Worm (Caenorhabditis elegans) whole organism, L1 larva: ENCODE data around the gene col-68.

ENCODE experiments used
- ama-1 ChIP-seq: fragments of 150-350 bp; optimal IDR thresholded peaks from 2 replicates; lab custom pipeline; 2014
- blmp-1 ChIP-seq: fragments of 150-350 bp; optimal IDR thresholded peaks from 2 replicates; lab custom pipeline; 2014; ENCODE audit warnings: missing biosample characterization, missing genetic modification characterization
- ceh-82 ChIP-seq, 3 experiments: fragments of 150-350 bp in 1 of 3; sonication (generic microtip) in 2 of 3; optimal IDR thresholded peaks; 2 replicates each; lab custom pipeline; 2014 to 2017; ENCODE audit warnings: missing biosample characterization in 3 of 3, missing genetic modification characterization in 3 of 3
- efl-3 ChIP-seq: fragments of 200-800 bp; sonication (Bioruptor generic); optimal IDR thresholded peaks from 2 replicates; lab custom pipeline; 2018; ENCODE audit warnings: mild to moderate bottlenecking, missing genetic modification characterization, missing compliant biosample characterization
- fkh-8 ChIP-seq: sonication (generic microtip); optimal IDR thresholded peaks from 2 replicates; lab custom pipeline; 2016; ENCODE audit warnings: mild to moderate bottlenecking, missing genetic modification characterization, missing compliant biosample characterization
- irx-1 ChIP-seq: sonication (generic microtip); optimal IDR thresholded peaks from 2 replicates; lab custom pipeline; 2016; ENCODE audit warnings: missing genetic modification characterization, missing compliant biosample characterization
- nhr-20 ChIP-seq: sonication (generic microtip); optimal IDR thresholded peaks from 2 replicates; lab custom pipeline; 2016; ENCODE audit warnings: mild to moderate bottlenecking, missing genetic modification characterization, missing compliant biosample characterization
- pag-3 ChIP-seq: sonication (generic microtip); optimal IDR thresholded peaks from 2 replicates; lab custom pipeline; 2017; ENCODE audit warnings: missing genetic modification characterization, mild to moderate bottlenecking, missing compliant biosample characterization, antibody characterized with exemption, borderline replicate concordance; ENCODE audit not compliant: insufficient read depth
- pqm-1 ChIP-seq: sonication (generic microtip); optimal IDR thresholded peaks from 3 replicates; lab custom pipeline; 2017; ENCODE audit warnings: missing biosample characterization, missing genetic modification characterization
- snpc-4 ChIP-seq: fragments of 150-350 bp; optimal IDR thresholded peaks from 2 replicates; lab custom pipeline; 2014; ENCODE audit warnings: missing biosample characterization, missing genetic modification characterization
- unc-130 ChIP-seq: fragments of 150-350 bp; optimal IDR thresholded peaks from 2 replicates; lab custom pipeline; 2017; ENCODE audit warnings: missing biosample characterization, missing genetic modification characterization, inconsistent platforms

DNA sequence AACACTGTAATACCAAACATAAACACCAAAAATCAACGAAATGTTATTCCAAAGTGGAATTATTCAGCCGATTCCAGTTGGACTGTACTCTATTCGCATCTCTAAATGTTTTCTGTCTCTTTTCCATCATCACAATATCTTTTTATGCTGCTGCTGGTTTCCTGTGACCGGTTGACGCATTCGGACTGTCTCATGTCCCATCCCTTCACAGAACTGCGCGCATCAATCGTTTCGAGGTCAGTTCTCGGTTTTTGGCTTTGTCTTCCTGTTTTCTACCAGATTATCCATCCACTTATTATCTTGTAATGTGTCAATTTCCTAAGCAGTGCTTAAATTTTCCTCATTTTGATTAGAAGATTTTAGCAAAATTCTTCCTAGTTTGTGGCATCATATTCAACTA lies 44.3 kb upstream of the col-68 start:
- TF ChIP-seq unc-130 (tag; lab: Kevin White, UChicago) (no peak), efl-3 (no peak), blmp-1 (peak; percentile 59), pqm-1 (tag; lab: Kevin White, UChicago) (no peak), nhr-20 (peak; percentile 24), fkh-8 (tag; lab: Kevin White, UChicago) (no peak), ama-1 (lab: Kevin White, UChicago) (no peak), snpc-4 (tag; lab: Kevin White, UChicago) (no peak), irx-1 (tag; lab: Kevin White, UChicago) (no peak), pag-3 (no peak), ceh-82 (tag; optimal IDR thresholded peaks at IDR 0.05; lab: Kevin White, UChicago) (no peak)
